Fruit fly (Drosophila melanogaster): ENCODE measurements around the gene Obp93a.

Obp93a gene

dm6 chr3R:21129617-21130016, at the start of gene Obp93a:
Gene Obp93a (minus strand): TSS chr3R:21129717.
- TF ChIP-seq CTCF (optimal IDR thresholded peaks at IDR 0.05), result no peak
- no peak for TF ChIP-seq CG8478 (optimal IDR thresholded peaks at IDR 0.05)

dm6 chr3R:21176663-21177145, 47.2 kb upstream of the Obp93a start:
- no peak for TF ChIP-seq CG8478 (optimal IDR thresholded peaks at IDR 0.05)
- TF ChIP-seq CTCF (optimal IDR thresholded peaks at IDR 0.05), result no peak

- TF ChIP-seq CG8478 (optimal IDR thresholded peaks at IDR 0.05) (no peak), CTCF (optimal IDR thresholded peaks at IDR 0.05) (no peak)
Observed at dm6 chr3R:21169525-21170149, 40.1 kb upstream of the Obp93a start.

dm6 chr3R:21168105-21168504, 38.6 kb upstream of the Obp93a start, which contains the start of gene Snmp1:
Gene Snmp1 (minus strand): TSS chr3R:21168205.
- TF ChIP-seq CTCF (optimal IDR thresholded peaks at IDR 0.05), result no peak
- TF ChIP-seq CG8478 (optimal IDR thresholded peaks at IDR 0.05), result no peak

- TF ChIP-seq CG8478 (optimal IDR thresholded peaks at IDR 0.05), result no peak
- TF ChIP-seq CTCF (optimal IDR thresholded peaks at IDR 0.05), result no peak
Observed at dm6 chr3R:21163318-21163828, 33.9 kb upstream of the Obp93a start, which contains the start of gene CG5810. Gene CG5810 (plus strand): TSS chr3R:21163778.

- TF ChIP-seq CTCF (optimal IDR thresholded peaks at IDR 0.05) (no peak), CG8478 (optimal IDR thresholded peaks at IDR 0.05) (no peak)
Observed at dm6 chr3R:21161620-21162029, 32.1 kb upstream of the Obp93a start.

- TF ChIP-seq CTCF (optimal IDR thresholded peaks at IDR 0.05) (no peak), CG8478 (optimal IDR thresholded peaks at IDR 0.05) (no peak)
Observed at dm6 chr3R:21161042-21161532, 31.6 kb upstream of the Obp93a start, which contains the start of gene cDIP. Gene cDIP (minus strand): TSS chr3R:21161092.

dm6 chr3R:21158643-21159042, 29.1 kb upstream of the Obp93a start:
- no peak for TF ChIP-seq CG8478 (optimal IDR thresholded peaks at IDR 0.05)
- no peak for TF ChIP-seq CTCF (optimal IDR thresholded peaks at IDR 0.05)

- TF ChIP-seq CG8478 (optimal IDR thresholded peaks at IDR 0.05), result no peak
- TF ChIP-seq CTCF (optimal IDR thresholded peaks at IDR 0.05), result no peak
Observed at dm6 chr3R:21156572-21157480, 27.3 kb upstream of the Obp93a start.

- TF ChIP-seq CG8478 (optimal IDR thresholded peaks at IDR 0.05) (no peak), CTCF (optimal IDR thresholded peaks at IDR 0.05) (peak in 1 of 2 experiments; percentile 15)
Observed at dm6 chr3R:21155931-21156488, 26.5 kb upstream of the Obp93a start.

dm6 chr3R:21154130-21154529, 24.6 kb upstream of the Obp93a start:
- TF ChIP-seq CTCF (optimal IDR thresholded peaks at IDR 0.05) (no peak), CG8478 (optimal IDR thresholded peaks at IDR 0.05) (no peak)

- TF ChIP-seq CG8478 (optimal IDR thresholded peaks at IDR 0.05), result no peak
- no peak for TF ChIP-seq CTCF (optimal IDR thresholded peaks at IDR 0.05)
Observed at dm6 chr3R:21152856-21153278, 23.4 kb upstream of the Obp93a start.

dm6 chr3R:21151090-21151870, 21.8 kb upstream of the Obp93a start:
- TF ChIP-seq CG8478 (optimal IDR thresholded peaks at IDR 0.05) (no peak), CTCF (optimal IDR thresholded peaks at IDR 0.05) (no peak)

- no peak for TF ChIP-seq CTCF (optimal IDR thresholded peaks at IDR 0.05)
- TF ChIP-seq CG8478 (optimal IDR thresholded peaks at IDR 0.05), result no peak
Observed at dm6 chr3R:21150090-21150489, 20.6 kb upstream of the Obp93a start.
